Worm (Caenorhabditis elegans): ENCODE data around the gene C01G10.17.
A peak's percentile ranks its signal among the peaks of the same experiment; 100 is the strongest.

The C01G10.17 gene

DNA sequence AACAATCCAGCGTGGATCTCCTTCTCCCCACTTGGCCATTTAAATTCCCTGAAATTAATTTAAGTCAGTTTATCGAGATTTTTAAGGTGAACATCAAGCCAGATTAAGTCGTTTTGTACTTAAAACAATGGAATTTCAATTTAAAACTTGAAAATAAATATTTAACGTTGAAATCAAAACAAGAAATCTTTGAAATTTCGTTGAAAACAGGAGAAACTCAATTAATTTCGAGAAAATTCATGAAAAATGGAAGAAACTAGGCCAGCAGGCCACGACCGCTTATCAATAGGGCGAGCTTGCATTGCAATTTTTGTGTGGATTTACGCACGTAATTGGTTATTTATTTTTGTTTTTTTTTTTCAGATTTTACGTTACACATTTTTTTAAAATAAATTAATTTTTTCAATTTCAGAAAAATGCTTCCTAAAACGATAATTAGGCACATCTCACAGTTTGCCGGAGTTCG lies 5.2 kb upstream of the C01G10.17 start, which contains the start of the genes ahsa-1 and C01G10.7 (continued):
- TF ChIP-seq mxl-2 (GFP tag; conservative IDR thresholded peaks at IDR 0.05) (no peak), mes-2 (tag; optimal IDR thresholded peaks at IDR 0.05; ENCODE audit: poor library complexity, severe bottlenecking) (peak; percentile 99), hmg-1.1 (GFP tag; IDR thresholded peaks at IDR 0.05) (peak; percentile 79), cey-2 (tag; optimal IDR thresholded peaks at IDR 0.05; ENCODE audit: borderline replicate concordance, insufficient read depth) (no peak), ceh-28 (tag; optimal IDR thresholded peaks at IDR 0.05) (no peak), dmd-6 (GFP tag; IDR thresholded peaks at IDR 0.05) (peak; percentile 86), mep-1 (tag; optimal IDR thresholded peaks at IDR 0.05) (no peak), nhr-48 (tag; optimal IDR thresholded peaks at IDR 0.05) (no peak), ama-1 (optimal IDR thresholded peaks at IDR 0.05) (no peak), madf-9 (GFP tag; conservative IDR thresholded peaks at IDR 0.05) (peak; percentile 75), lin-1 (GFP tag; IDR thresholded peaks at IDR 0.05) (no peak), hif-1 (tag; optimal IDR thresholded peaks at IDR 0.05) (peak; percentile 60 to 98)

DNA sequence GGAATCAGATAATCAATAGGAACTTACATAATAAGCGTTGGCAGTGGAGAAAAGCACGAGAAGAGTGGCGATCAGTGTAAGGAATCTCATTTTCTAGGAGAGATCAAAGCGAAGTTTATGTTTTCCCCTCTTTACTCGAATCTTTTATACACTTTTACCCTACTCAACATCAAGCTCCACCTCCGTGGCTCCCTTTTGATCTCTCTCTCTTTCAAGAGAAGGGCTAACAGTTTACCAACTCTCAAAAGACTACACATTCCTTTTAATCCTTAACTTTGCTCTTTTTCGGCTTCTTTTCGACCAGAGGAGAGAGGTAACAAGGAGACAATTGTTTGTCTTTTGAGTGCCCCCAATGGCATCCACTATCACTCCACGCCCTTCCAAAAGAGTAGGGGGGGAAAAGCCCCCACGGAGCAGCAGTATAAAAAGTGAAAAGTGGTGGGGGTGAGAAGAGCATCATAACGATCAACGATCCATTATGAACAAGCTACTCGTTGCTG lies 3.3 kb upstream of the C01G10.17 start, which contains the start of the genes C01G10.15 and C01G10.6:
C01G10.15 (minus strand) TSS at position 101 of the 500 bp plus-strand sequence.
C01G10.6 (plus strand) TSS at position 450 of the 500 bp plus-strand sequence.
- TF ChIP-seq nhr-42 (GFP tag; IDR thresholded peaks at IDR 0.05) (no peak), ama-1 (optimal IDR thresholded peaks at IDR 0.05) (no peak)

ce11 chrV:15088613-15089012 lies 1.9 kb upstream of the C01G10.17 start, which contains the start of gene C01G10.18:
C01G10.18 (minus strand) TSS chrV:15088713.
- TF ChIP-seq mxl-3 (GFP tag; optimal IDR thresholded peaks at IDR 0.05) (no peak), mes-2 (tag; optimal IDR thresholded peaks at IDR 0.05; ENCODE audit: poor library complexity, severe bottlenecking) (no peak), pha-4 (GFP tag; IDR thresholded peaks at IDR 0.05) (no peak), pha-4 (tag; optimal IDR thresholded peaks at IDR 0.05) (no peak), nhr-76 (tag; optimal IDR thresholded peaks at IDR 0.05) (no peak), saeg-2 (GFP tag; IDR thresholded peaks at IDR 0.05) (no peak), aly-2 (tag; optimal IDR thresholded peaks at IDR 0.05) (no peak), zfp-2 (tag; optimal IDR thresholded peaks at IDR 0.05) (no peak), unc-130 (GFP tag; optimal IDR thresholded peaks at IDR 0.05) (no peak)

- TF ChIP-seq hmg-1.1 (GFP tag; IDR thresholded peaks at IDR 0.05), result no peak
- TF ChIP-seq saeg-2 (GFP tag; IDR thresholded peaks at IDR 0.05), result no peak
- no peak for TF ChIP-seq nhr-6 (tag; optimal IDR thresholded peaks at IDR 0.05)
- no peak for TF ChIP-seq ceh-20 (GFP tag; IDR thresholded peaks at IDR 0.05)
- no peak for TF ChIP-seq nhr-48 (tag; optimal IDR thresholded peaks at IDR 0.05)
- TF ChIP-seq ces-1 (GFP tag; optimal IDR thresholded peaks at IDR 0.05), result no peak
- TF ChIP-seq F44E2.7 (GFP tag; IDR thresholded peaks at IDR 0.05), result no peak
- no peak for TF ChIP-seq ceh-28 (tag; optimal IDR thresholded peaks at IDR 0.05)
- TF ChIP-seq madf-9 (GFP tag; conservative IDR thresholded peaks at IDR 0.05), result no peak
- TF ChIP-seq dve-1 (tag; optimal IDR thresholded peaks at IDR 0.05; ENCODE audit: insufficient read depth), result no peak
Measured at ce11 chrV:15089438-15089837, 1.1 kb upstream of the C01G10.17 start, which contains the start of the genes C01G10.5 and C01G10.4. C01G10.5 (minus strand) TSS chrV:15089538. C01G10.4 (plus strand) TSS chrV:15089740.

- no peak for TF ChIP-seq Y105C5A.15 (GFP tag; IDR thresholded peaks at IDR 0.05)
Measured at ce11 chrV:15092666-15093065, 2.1 kb downstream of the C01G10.17 start, which contains the start of gene txt-12. txt-12 (plus strand) TSS chrV:15092966.

- TF ChIP-seq mes-2 (tag; optimal IDR thresholded peaks at IDR 0.05; ENCODE audit: poor library complexity, severe bottlenecking), result no peak
- no peak for TF ChIP-seq nhr-237 (tag; optimal IDR thresholded peaks at IDR 0.05)
- no peak for TF ChIP-seq snpc-4 (tag; optimal IDR thresholded peaks at IDR 0.05)
- TF ChIP-seq zip-11 (GFP tag; IDR thresholded peaks at IDR 0.05), result no peak
- no peak for TF ChIP-seq ZK337.2 (GFP tag; IDR thresholded peaks at IDR 0.05)
- no peak for TF ChIP-seq zfp-2 (tag; optimal IDR thresholded peaks at IDR 0.05)
- no peak for TF ChIP-seq egl-43 (GFP tag; IDR thresholded peaks at IDR 0.05)
- no peak for TF ChIP-seq nhr-102 (tag; optimal IDR thresholded peaks at IDR 0.05)
- no peak for TF ChIP-seq nhr-42 (GFP tag; IDR thresholded peaks at IDR 0.05)
- TF ChIP-seq rbr-2 (tag; optimal IDR thresholded peaks at IDR 0.05), result no peak
- no peak for TF ChIP-seq R02D3.7 (tag; optimal IDR thresholded peaks at IDR 0.05)
- TF ChIP-seq lin-38 (GFP tag; IDR thresholded peaks at IDR 0.05), result no peak
- TF ChIP-seq duxl-1 (tag; optimal IDR thresholded peaks at IDR 0.05; ENCODE audit: poor library complexity), result no peak
- no peak for TF ChIP-seq hlh-30 (tag; optimal IDR thresholded peaks at IDR 0.05; ENCODE audit: insufficient read depth)
- no peak for TF ChIP-seq spr-3 (GFP tag; optimal IDR thresholded peaks at IDR 0.05)
Measured at ce11 chrV:15094749-15095148, 4.2 kb downstream of the C01G10.17 start, which contains the start of gene srx-78. srx-78 (plus strand) TSS chrV:15095049.
